Fruit fly (Drosophila melanogaster) S2 (cell line): Measurements from ENCODE around the gene CG45072.

Source experiments
- CG8478 ChIP-seq: fragments of >200 bp; optimal IDR thresholded peaks from 2 replicates; lab custom pipeline; 2018
- CTCF ChIP-seq, 2 experiments: fragments of >200 bp; optimal IDR thresholded peaks; 2 replicates each; lab custom pipeline; 2018

dm6 chr3R:30123163-30123562 lies at the start of gene CG45072:
- TF ChIP-seq CG8478 (lab: Kevin White, UChicago) (no peak), CTCF (optimal IDR thresholded peaks at IDR 0.05; lab: Kevin White, UChicago) (no peak)
